Fruit fly (Drosophila melanogaster) whole organism, wandering third instar larva: ENCODE data around the gene FoxK.

Experiments
- Abd-B ChIP-seq: fragments of >200 bp; optimal IDR thresholded peaks from 2 replicates; lab custom pipeline; 2017; ENCODE audit warnings: missing biosample characterization, missing genetic modification characterization
- HLH106 ChIP-seq: fragments of 200-800 bp; optimal IDR thresholded peaks from 3 replicates; lab custom pipeline; 2019; ENCODE audit warnings: missing biosample characterization, mild to moderate bottlenecking, missing genetic modification characterization, moderate library complexity
- Hnf4 ChIP-seq: fragments of 200-800 bp; sonication (Bioruptor generic); optimal IDR thresholded peaks from 2 replicates; lab custom pipeline; 2016; ENCODE audit warnings: missing biosample characterization, mild to moderate bottlenecking, missing genetic modification characterization
- N ChIP-seq: fragments of >200 bp; optimal IDR thresholded peaks from 2 replicates; lab custom pipeline; 2018; ENCODE audit warnings: missing biosample characterization, missing external identifiers, missing genetic modification characterization
- OdsH ChIP-seq: fragments of 200-800 bp; sonication (Bioruptor generic); optimal IDR thresholded peaks from 2 replicates; lab custom pipeline; 2016; ENCODE audit warnings: missing biosample characterization, mild to moderate bottlenecking, missing genetic modification characterization
- h ChIP-seq: fragments of 200-800 bp; sonication (Bioruptor generic); optimal IDR thresholded peaks from 3 replicates; lab custom pipeline; 2016; ENCODE audit warnings: missing biosample characterization, mild to moderate bottlenecking, missing genetic modification characterization

- no peak for TF ChIP-seq OdsH (GFP tag; lab: Kevin White, UChicago)
- TF ChIP-seq Hnf4 (GFP tag; lab: Kevin White, UChicago): no peak
- no peak for TF ChIP-seq HLH106
- TF ChIP-seq h (GFP tag; lab: Kevin White, UChicago): no peak
- no peak for TF ChIP-seq N
- no peak for TF ChIP-seq Abd-B (GFP tag; lab: Kevin White, UChicago)
Measured at dm6 chr3L:11164899-11165298, 44.3 kb upstream of the FoxK start, which contains the start of gene Alg10.
